Worm (Caenorhabditis elegans): Measurements from ENCODE around the gene srh-67.

The srh-67 gene

DNA sequence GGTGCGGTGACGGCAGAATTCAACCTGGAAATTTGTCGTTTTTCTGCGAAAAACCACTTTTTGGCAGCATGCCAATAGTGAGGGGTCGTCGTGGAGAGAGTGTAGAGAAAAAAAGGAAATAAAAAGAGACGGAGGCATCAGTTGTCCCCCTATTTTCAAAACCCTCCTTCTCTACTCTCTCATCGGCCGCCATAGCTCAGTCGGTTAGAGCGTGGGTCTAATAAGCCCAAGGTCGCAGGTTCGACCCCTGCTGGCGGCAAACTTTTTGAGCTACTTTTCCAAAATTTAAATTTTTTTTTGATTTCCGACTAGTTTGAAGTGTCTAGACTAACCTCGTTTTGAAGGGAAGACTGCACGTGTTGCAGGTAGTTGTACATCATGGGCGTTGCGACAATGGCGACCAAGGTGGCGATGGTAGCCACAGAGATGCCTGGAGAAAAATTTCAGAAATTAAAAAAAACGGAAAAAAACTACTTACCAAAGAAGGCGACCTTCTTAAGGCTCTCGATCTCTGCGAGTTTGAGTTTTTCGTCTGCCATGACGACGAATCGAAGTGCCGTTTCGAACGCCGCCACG, 14.1 kb upstream of the srh-67 start, which contains the start of gene col-85 (continued):
- peak; percentile 79 for TF ChIP-seq Y53G8AR.9 (GFP tag; conservative IDR thresholded peaks at IDR 0.05)
- TF ChIP-seq F23B12.7 (tag; optimal IDR thresholded peaks at IDR 0.05; ENCODE audit: insufficient read depth): peak; percentile 88
- TF ChIP-seq Y95B8A.8 (GFP tag; IDR thresholded peaks at IDR 0.05): 0 out of 2 replicates have a peak, but pooled peaks have one; percentile 65
- no peak for TF ChIP-seq F57C9.4 (tag; optimal IDR thresholded peaks at IDR 0.05)
- TF ChIP-seq zim-3 (tag; optimal IDR thresholded peaks at IDR 0.05): peak; percentile 79
- TF ChIP-seq ama-1 (optimal IDR thresholded peaks at IDR 0.05): no peak
- TF ChIP-seq ama-1 (GFP tag; optimal IDR thresholded peaks at IDR 0.05): peak in 1 of 2 experiments; percentile 82
- peak; percentile 45 for TF ChIP-seq mes-4 (tag; optimal IDR thresholded peaks at IDR 0.05)
- peak; percentile 89 for TF ChIP-seq egl-44 (GFP tag; IDR thresholded peaks at IDR 0.05)
- TF ChIP-seq snpc-4 (GFP tag; optimal IDR thresholded peaks at IDR 0.05): peak; percentile 91
- peak; percentile 92 to 97 (median 95) for TF ChIP-seq snpc-4 (tag; optimal IDR thresholded peaks at IDR 0.05)
- TF ChIP-seq aptf-3 (GFP tag; IDR thresholded peaks at IDR 0.05): no peak
- TF ChIP-seq bed-1 (GFP tag; IDR thresholded peaks at IDR 0.05): 0 out of 2 replicates have a peak, but pooled peaks have one; percentile 77
- peak; percentile 68 for TF ChIP-seq F49E8.2 (tag; optimal IDR thresholded peaks at IDR 0.05; ENCODE audit: insufficient read depth)
- peak; percentile 80 for TF ChIP-seq ztf-26 (tag; optimal IDR thresholded peaks at IDR 0.05)
- peak; percentile 43 for TF ChIP-seq ceh-91 (GFP tag; IDR thresholded peaks at IDR 0.05)
- no peak for TF ChIP-seq akir-1 (GFP tag; optimal IDR thresholded peaks at IDR 0.05)
- TF ChIP-seq F55B11.4 (tag; optimal IDR thresholded peaks at IDR 0.05; ENCODE audit: borderline replicate concordance, insufficient read depth): no peak
- TF ChIP-seq lir-1 (GFP tag; conservative IDR thresholded peaks at IDR 0.05): peak; percentile 58
- peak; percentile 60 for TF ChIP-seq athp-1 (tag; optimal IDR thresholded peaks at IDR 0.05)
- peak; percentile 4 for TF ChIP-seq F22D6.2 (tag; optimal IDR thresholded peaks at IDR 0.05)
- peak; percentile 42 for TF ChIP-seq nhr-179 (tag; optimal IDR thresholded peaks at IDR 0.05)
- no peak for TF ChIP-seq F39B2.1 (GFP tag; IDR thresholded peaks at IDR 0.05)
- TF ChIP-seq ekl-4 (GFP tag; IDR thresholded peaks at IDR 0.05): peak; percentile 72
- peak; percentile 87 for TF ChIP-seq snpc-1.3 (tag; optimal IDR thresholded peaks at IDR 0.05; ENCODE audit: insufficient read depth)
- 0 out of 2 replicates have a peak, but pooled peaks have one; percentile 86 for TF ChIP-seq F37B4.10 (GFP tag; IDR thresholded peaks at IDR 0.05)
- peak; percentile 72 for TF ChIP-seq nhr-27 (tag; optimal IDR thresholded peaks at IDR 0.05)
- TF ChIP-seq snpc-3.4 (tag; optimal IDR thresholded peaks at IDR 0.05): peak; percentile 92
- peak; percentile 3 for TF ChIP-seq mel-28 (tag; optimal IDR thresholded peaks at IDR 0.05; ENCODE audit: borderline replicate concordance)
- TF ChIP-seq mcd-1 (GFP tag; IDR thresholded peaks at IDR 0.05): peak; percentile 86
- TF ChIP-seq K12H6.12 (tag; optimal IDR thresholded peaks at IDR 0.05): peak; percentile 23
- peak; percentile 55 for TF ChIP-seq ztf-3 (GFP tag; optimal IDR thresholded peaks at IDR 0.05)
- peak; percentile 82 for TF ChIP-seq ceh-40 (GFP tag; IDR thresholded peaks at IDR 0.05)
- no peak for TF ChIP-seq cebp-1 (GFP tag; IDR thresholded peaks at IDR 0.05)
- TF ChIP-seq cebp-1 (tag; optimal IDR thresholded peaks at IDR 0.05): peak; percentile 81
- TF ChIP-seq tbp1 (GFP tag; optimal IDR thresholded peaks at IDR 0.05): peak; percentile 95
- no peak for TF ChIP-seq ZK185.1 (tag; optimal IDR thresholded peaks at IDR 0.05; ENCODE audit: poor library complexity, severe bottlenecking)
- TF ChIP-seq ceh-58 (GFP tag; IDR thresholded peaks at IDR 0.05): peak; percentile 93
- TF ChIP-seq lsy-27 (tag; optimal IDR thresholded peaks at IDR 0.05; ENCODE audit: borderline replicate concordance, insufficient read depth): peak; percentile 29
- TF ChIP-seq madf-8 (GFP tag; conservative IDR thresholded peaks at IDR 0.05): no peak; the same call in 1 of the 2 replicates
- no peak; the same call in 1 of the 2 replicates for TF ChIP-seq Y53F4B.3 (GFP tag; IDR thresholded peaks at IDR 0.05)
- peak; percentile 81 for TF ChIP-seq ztf-18 (tag; optimal IDR thresholded peaks at IDR 0.05)
- TF ChIP-seq hsf-1 (GFP tag; IDR thresholded peaks at IDR 0.05): peak; percentile 52; the same call in 1 of the 2 replicates
- TF ChIP-seq hrde-1 (tag; optimal IDR thresholded peaks at IDR 0.05; ENCODE audit: borderline replicate concordance): peak; percentile 74
- peak; percentile 85 for TF ChIP-seq rcor-1 (GFP tag; IDR thresholded peaks at IDR 0.05)
- TF ChIP-seq F10E7.11 (tag; optimal IDR thresholded peaks at IDR 0.05): peak; percentile 78
- no peak for TF ChIP-seq ets-4 (GFP tag; optimal IDR thresholded peaks at IDR 0.05)
